Worm (Caenorhabditis elegans): ENCODE results near the gene Y38H8A.1.
"Not testable (repeated sequence)": the region's sequence is repeated elsewhere in the genome, so short reads cannot be mapped to it uniquely, and the experiment has no call there.

Y38H8A.1 gene

DNA sequence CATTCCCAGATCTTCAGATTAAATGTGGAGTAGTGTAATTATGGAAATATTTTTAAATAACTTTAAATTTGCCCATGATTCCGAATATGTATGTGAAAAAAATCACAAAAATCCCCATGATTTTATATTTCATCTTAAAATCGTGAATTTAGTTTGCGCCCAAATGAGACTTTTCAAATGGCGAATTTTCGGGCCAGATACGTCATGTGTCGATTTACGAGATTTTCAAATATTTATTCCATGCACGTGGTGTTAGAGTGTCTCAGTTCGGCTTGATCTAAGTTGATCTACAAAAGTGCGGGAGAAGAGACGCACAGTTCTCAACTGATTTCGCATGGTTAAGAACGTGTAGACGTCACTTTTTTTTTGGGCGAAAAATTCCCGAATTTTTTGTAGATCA is at the start of gene Y38H8A.1:
Gene Y38H8A.1, plus strand, starts transcription at position 301 of the 400 bp plus-strand sequence.
- TF ChIP-seq ces-1 (GFP tag; optimal IDR thresholded peaks at IDR 0.05) (no peak), dve-1 (tag; optimal IDR thresholded peaks at IDR 0.05; ENCODE audit: insufficient read depth) (no peak), mes-2 (tag; optimal IDR thresholded peaks at IDR 0.05; ENCODE audit: poor library complexity, severe bottlenecking) (no peak), pha-4 (GFP tag; IDR thresholded peaks at IDR 0.05) (no peak), pha-4 (tag; optimal IDR thresholded peaks at IDR 0.05) (no peak), snpc-4 (tag; optimal IDR thresholded peaks at IDR 0.05) (no peak), madf-9 (GFP tag; conservative IDR thresholded peaks at IDR 0.05) (no peak), lin-15B (tag; optimal IDR thresholded peaks at IDR 0.05) (no peak), mdl-1 (tag; optimal IDR thresholded peaks at IDR 0.05) (no peak), hif-1 (tag; optimal IDR thresholded peaks at IDR 0.05) (no peak), spr-3 (GFP tag; optimal IDR thresholded peaks at IDR 0.05) (no peak)

DNA sequence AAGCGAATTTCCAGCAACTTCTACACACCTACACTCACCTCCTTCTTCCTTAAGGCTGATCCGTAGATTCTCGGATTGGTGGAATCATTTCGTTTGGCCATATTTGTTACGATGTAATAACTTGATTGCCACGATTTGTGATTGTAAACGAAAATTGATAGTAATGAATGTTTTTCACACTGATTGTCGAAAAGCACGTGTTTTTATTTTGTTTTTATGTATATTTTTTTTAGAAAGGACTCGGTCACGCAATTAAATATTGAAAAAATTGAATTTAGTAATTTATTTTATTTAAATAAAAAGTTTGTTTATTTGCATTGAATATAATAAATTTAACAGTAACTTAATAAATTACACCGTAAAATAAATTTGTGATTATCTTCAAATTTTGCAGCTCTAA is 48.7 kb upstream of the Y38H8A.1 start, which contains the start of gene K09B11.5:
Gene K09B11.5, minus strand, starts transcription at position 101 of the 400 bp plus-strand sequence.
- not testable (repeated sequence) for TF ChIP-seq madf-5 (GFP tag; IDR thresholded peaks at IDR 0.05); unc-39 (tag; optimal IDR thresholded peaks at IDR 0.05); ceh-20 (GFP tag; IDR thresholded peaks at IDR 0.05)

DNA sequence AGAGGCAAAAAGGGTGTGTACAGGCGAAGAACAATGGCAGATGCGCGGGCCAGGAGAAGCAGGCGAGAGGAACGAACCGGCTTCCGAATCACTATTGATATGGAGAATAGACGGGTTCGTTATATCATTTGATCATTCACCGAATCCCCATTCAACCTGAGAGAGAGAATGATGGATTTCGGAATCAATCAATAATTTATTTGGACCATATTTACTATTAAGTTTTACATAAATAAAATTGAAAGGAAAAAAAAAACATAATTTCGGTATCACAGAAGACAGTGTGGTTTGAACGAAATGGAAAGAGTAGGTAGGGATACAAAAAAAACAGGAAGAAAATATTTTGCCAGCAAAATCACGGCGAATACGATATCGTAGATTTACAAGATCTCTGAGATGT is 37.3 kb upstream of the Y38H8A.1 start, which contains the start of gene mam-3:
Gene mam-3, minus strand, starts transcription at position 101 of the 400 bp plus-strand sequence.
- TF ChIP-seq R02D3.7 (tag; optimal IDR thresholded peaks at IDR 0.05): no peak
- TF ChIP-seq D1046.2 (GFP tag; IDR thresholded peaks at IDR 0.05): no peak
- TF ChIP-seq mdl-1 (tag; optimal IDR thresholded peaks at IDR 0.05): no peak
- TF ChIP-seq Y48G9A.11 (GFP tag; IDR thresholded peaks at IDR 0.05): no peak
- TF ChIP-seq lir-3 (tag; optimal IDR thresholded peaks at IDR 0.05): no peak
- no peak for TF ChIP-seq pha-4 (GFP tag; IDR thresholded peaks at IDR 0.05)
- no peak for TF ChIP-seq pha-4 (tag; optimal IDR thresholded peaks at IDR 0.05)
- TF ChIP-seq F44E2.7 (GFP tag; IDR thresholded peaks at IDR 0.05): no peak
- no peak for TF ChIP-seq ctbp-1 (GFP tag; IDR thresholded peaks at IDR 0.05)
- TF ChIP-seq tag-97 (GFP tag; IDR thresholded peaks at IDR 0.05): no peak
- no peak for TF ChIP-seq zfp-2 (tag; optimal IDR thresholded peaks at IDR 0.05)
- TF ChIP-seq zfp-3 (GFP tag; conservative IDR thresholded peaks at IDR 0.05): no peak
- no peak for TF ChIP-seq daf-12 (tag; optimal IDR thresholded peaks at IDR 0.05)
- TF ChIP-seq nhr-28 (tag; optimal IDR thresholded peaks at IDR 0.05): no peak
- no peak for TF ChIP-seq mxl-3 (GFP tag; optimal IDR thresholded peaks at IDR 0.05)
- TF ChIP-seq spr-3 (GFP tag; optimal IDR thresholded peaks at IDR 0.05): no peak
- TF ChIP-seq zip-11 (GFP tag; IDR thresholded peaks at IDR 0.05): no peak
- TF ChIP-seq lin-13 (GFP tag; optimal IDR thresholded peaks at IDR 0.05): no peak

DNA sequence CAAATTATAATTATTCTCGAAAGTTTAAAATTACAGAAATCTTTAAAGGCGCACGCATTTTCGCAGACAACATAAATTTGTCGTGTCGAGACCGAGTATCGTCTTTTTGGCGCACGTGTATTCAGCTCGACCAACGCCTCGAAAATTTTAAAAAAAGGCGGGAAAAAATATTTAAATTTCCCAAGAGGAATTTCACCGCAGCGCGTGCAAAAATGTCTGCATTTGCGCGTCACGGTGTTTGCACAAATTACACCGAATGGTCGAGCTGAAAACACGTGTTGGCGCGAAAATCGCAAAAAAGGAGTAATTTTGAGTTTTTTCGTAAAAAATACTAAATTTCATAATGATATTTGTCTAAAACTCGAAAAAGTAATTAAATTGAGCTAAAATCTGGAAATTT is 31.8 kb upstream of the Y38H8A.1 start:
- peak; percentile 38; the same call in 1 of the 2 replicates for TF ChIP-seq lin-38 (GFP tag; IDR thresholded peaks at IDR 0.05)
- no peak for TF ChIP-seq nhr-102 (tag; optimal IDR thresholded peaks at IDR 0.05)
- no peak for TF ChIP-seq mdt-29 (GFP tag; IDR thresholded peaks at IDR 0.05)

DNA sequence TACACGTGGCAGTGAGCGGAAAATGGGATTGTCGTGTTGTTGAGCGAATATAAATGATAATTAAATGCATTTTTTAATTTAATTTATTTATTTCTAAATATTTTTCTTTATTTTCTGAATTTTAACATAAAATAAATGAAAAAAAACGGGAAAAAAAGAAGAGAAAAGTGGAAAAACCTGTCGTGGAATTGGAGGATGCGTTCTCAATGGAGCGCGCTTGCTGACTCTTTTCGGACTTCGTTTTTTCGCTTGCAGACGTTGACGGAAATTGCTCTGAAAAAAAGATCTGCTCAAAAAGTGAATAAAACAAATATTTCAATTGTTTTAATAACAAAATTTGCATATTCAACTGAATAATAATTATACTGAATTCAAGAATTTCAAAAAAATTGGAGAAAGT is 29.1 kb upstream of the Y38H8A.1 start:
- TF ChIP-seq duxl-1 (tag; optimal IDR thresholded peaks at IDR 0.05; ENCODE audit: poor library complexity): no peak
- TF ChIP-seq mes-2 (tag; optimal IDR thresholded peaks at IDR 0.05; ENCODE audit: poor library complexity, severe bottlenecking): peak; percentile 59
- no peak for TF ChIP-seq dmd-9 (GFP tag; IDR thresholded peaks at IDR 0.05)
- TF ChIP-seq mep-1 (tag; optimal IDR thresholded peaks at IDR 0.05): no peak
- TF ChIP-seq lin-29 (GFP tag; IDR thresholded peaks at IDR 0.05): no peak
- TF ChIP-seq madf-5 (GFP tag; IDR thresholded peaks at IDR 0.05): no peak
- TF ChIP-seq ceh-44 (GFP tag; IDR thresholded peaks at IDR 0.05): no peak
- peak in 1 of 2 experiments; percentile 24 for TF ChIP-seq lsy-2 (tag; optimal IDR thresholded peaks at IDR 0.05)
- peak; percentile 29 for TF ChIP-seq rbr-2 (tag; optimal IDR thresholded peaks at IDR 0.05)
- no peak for TF ChIP-seq dve-1 (tag; optimal IDR thresholded peaks at IDR 0.05; ENCODE audit: insufficient read depth)
- TF ChIP-seq ztf-7 (tag; optimal IDR thresholded peaks at IDR 0.05): no peak
- TF ChIP-seq mxl-2 (GFP tag; conservative IDR thresholded peaks at IDR 0.05): no peak
- no peak for TF ChIP-seq lin-13 (GFP tag; optimal IDR thresholded peaks at IDR 0.05)
- TF ChIP-seq nhr-77 (tag; optimal IDR thresholded peaks at IDR 0.05): no peak
- TF ChIP-seq vab-7 (GFP tag; IDR thresholded peaks at IDR 0.05): no peak
- TF ChIP-seq Y75B8A.6 (GFP tag; IDR thresholded peaks at IDR 0.05): no peak
- no peak for TF ChIP-seq ceh-28 (tag; optimal IDR thresholded peaks at IDR 0.05)
- no peak for TF ChIP-seq nhr-76 (tag; optimal IDR thresholded peaks at IDR 0.05)
